Worm (Caenorhabditis elegans) whole organism, midembryonic: ENCODE results near the gene D1025.1.
A peak's percentile ranks its signal among the peaks of the same experiment; 100 is the strongest.

ENCODE experiments used
- T22C8.4 ChIP-seq: fragments of 200-800 bp; sonication (Bioruptor generic); IDR thresholded peaks from 2 replicates; pipeline ENCODE4 v1.3.6; 2022; ENCODE audit warnings: missing genetic modification characterization, missing compliant biosample characterization
- cog-1 ChIP-seq: sonication (generic microtip); optimal IDR thresholded peaks from 2 replicates; lab custom pipeline; 2016; ENCODE audit warnings: missing genetic modification characterization, missing compliant biosample characterization
- flt-1 ChIP-seq: fragments of 200-800 bp; sonication (Bioruptor generic); IDR thresholded peaks from 2 replicates; pipeline ENCODE4 v1.3.6; 2022; ENCODE audit warnings: missing genetic modification characterization, missing compliant biosample characterization
- klf-2 ChIP-seq: fragments of 200-800 bp; sonication (Bioruptor generic); conservative IDR thresholded peaks from 2 replicates; pipeline ENCODE4 v1.3.6; 2022; ENCODE audit warnings: missing genetic modification reagents, missing genetic modification characterization, missing compliant biosample characterization
- med-1 ChIP-seq: sonication (generic microtip); optimal IDR thresholded peaks from 2 replicates; lab custom pipeline; 2017; ENCODE audit warnings: missing genetic modification characterization, mild to moderate bottlenecking, missing compliant biosample characterization, antibody characterized with exemption, missing genetic modification reagents; ENCODE audit not compliant: insufficient read depth
- ref-1 ChIP-seq: fragments of 200-800 bp; sonication (Bioruptor generic); conservative IDR thresholded peaks from 2 replicates; pipeline ENCODE4 v1.3.6; 2022; ENCODE audit warnings: missing genetic modification reagents, missing genetic modification characterization, missing compliant biosample characterization
- tab-1 ChIP-seq: fragments of 200-800 bp; sonication (Bioruptor generic); IDR thresholded peaks from 2 replicates; pipeline ENCODE4 v1.3.6; 2022; ENCODE audit warnings: missing genetic modification characterization, missing compliant biosample characterization
- ztf-23 ChIP-seq: fragments of 200-800 bp; sonication (Bioruptor generic); IDR thresholded peaks from 2 replicates; pipeline ENCODE4 v1.3.6; 2022; ENCODE audit warnings: missing genetic modification reagents, missing genetic modification characterization, missing compliant biosample characterization
- ztf-29 ChIP-seq: fragments of 200-800 bp; sonication (Bioruptor generic); IDR thresholded peaks from 2 replicates; pipeline ENCODE4 v1.3.6; 2022; ENCODE audit warnings: missing genetic modification reagents, missing genetic modification characterization, missing compliant biosample characterization

The D1025.1 gene

ce11 chrX:14487333-14487732, 33.2 kb upstream of the D1025.1 start:
- TF ChIP-seq T22C8.4 (GFP tag; lab: Robert Waterston, UW) (no peak), cog-1 (tag; lab: Kevin White, UChicago) (no peak), flt-1 (no peak), ztf-23 (no peak), klf-2 (GFP tag; lab: Robert Waterston, UW) (no peak), ztf-29 (GFP tag; lab: Robert Waterston, UW) (no peak), ref-1 (GFP tag; lab: Robert Waterston, UW) (no peak)

- TF ChIP-seq T22C8.4 (GFP tag; lab: Robert Waterston, UW) = no peak
- TF ChIP-seq med-1 (GFP tag; lab: Kevin White, UChicago) = no peak
- TF ChIP-seq klf-2 (GFP tag; lab: Robert Waterston, UW) = no peak
- TF ChIP-seq ztf-23 = no peak
- no peak for TF ChIP-seq ref-1 (GFP tag; lab: Robert Waterston, UW)
- no peak for TF ChIP-seq tab-1 (GFP tag; lab: Robert Waterston, UW)
- TF ChIP-seq flt-1 = no peak
- no peak for TF ChIP-seq cog-1 (tag; lab: Kevin White, UChicago)
- no peak for TF ChIP-seq ztf-29 (GFP tag; lab: Robert Waterston, UW)
Measured at ce11 chrX:14487832-14488231, 32.7 kb upstream of the D1025.1 start.

ce11 chrX:14489945-14490344, 30.6 kb upstream of the D1025.1 start, which contains the start of gene his-24:
his-24 (plus strand) TSS chrX:14490094.
- TF ChIP-seq tab-1 (GFP tag; lab: Robert Waterston, UW) (peak; percentile 45; the same call in 1 of the 2 replicates), ztf-29 (GFP tag; lab: Robert Waterston, UW) (no peak), flt-1 (peak; percentile 83), T22C8.4 (GFP tag; lab: Robert Waterston, UW) (0 out of 2 replicates have a peak, but pooled peaks have one; percentile 36), med-1 (GFP tag; lab: Kevin White, UChicago) (no peak), cog-1 (tag; lab: Kevin White, UChicago) (peak; percentile 72), ztf-23 (peak; percentile 71; the same call in 1 of the 2 replicates), ref-1 (GFP tag; lab: Robert Waterston, UW) (no peak), klf-2 (GFP tag; lab: Robert Waterston, UW) (peak; percentile 47; the same call in 1 of the 2 replicates)

ce11 chrX:14490486-14490885, 30.1 kb upstream of the D1025.1 start:
- no peak; the same call in 1 of the 2 replicates for TF ChIP-seq flt-1
- 0 out of 2 replicates have a peak, but pooled peaks have one; percentile 8 for TF ChIP-seq ztf-23
- no peak for TF ChIP-seq med-1 (GFP tag; lab: Kevin White, UChicago)
- TF ChIP-seq T22C8.4 (GFP tag; lab: Robert Waterston, UW) = no peak
- TF ChIP-seq klf-2 (GFP tag; lab: Robert Waterston, UW) = no peak

ce11 chrX:14491103-14491502, 29.5 kb upstream of the D1025.1 start:
- TF ChIP-seq T22C8.4 (GFP tag; lab: Robert Waterston, UW) (no peak), ztf-23 (0 out of 2 replicates have a peak, but pooled peaks have one; percentile 54), flt-1 (peak; percentile 36; the same call in 1 of the 2 replicates)

ce11 chrX:14492441-14492840, 28.1 kb upstream of the D1025.1 start:
- TF ChIP-seq ztf-29 (GFP tag; lab: Robert Waterston, UW) (no peak), med-1 (GFP tag; lab: Kevin White, UChicago) (no peak), cog-1 (tag; lab: Kevin White, UChicago) (no peak), ztf-23 (no peak), flt-1 (no peak), T22C8.4 (GFP tag; lab: Robert Waterston, UW) (no peak), tab-1 (GFP tag; lab: Robert Waterston, UW) (no peak), ref-1 (GFP tag; lab: Robert Waterston, UW) (no peak), klf-2 (GFP tag; lab: Robert Waterston, UW) (no peak)

ce11 chrX:14495075-14495474, 25.5 kb upstream of the D1025.1 start:
- TF ChIP-seq ztf-29 (GFP tag; lab: Robert Waterston, UW) (no peak), flt-1 (no peak)

- TF ChIP-seq flt-1 = no peak
- no peak for TF ChIP-seq ztf-29 (GFP tag; lab: Robert Waterston, UW)
- no peak for TF ChIP-seq ztf-23
- TF ChIP-seq tab-1 (GFP tag; lab: Robert Waterston, UW) = no peak
- no peak for TF ChIP-seq klf-2 (GFP tag; lab: Robert Waterston, UW)
- no peak for TF ChIP-seq med-1 (GFP tag; lab: Kevin White, UChicago)
- no peak for TF ChIP-seq ref-1 (GFP tag; lab: Robert Waterston, UW)
Measured at ce11 chrX:14495785-14496184, 24.8 kb upstream of the D1025.1 start, which contains the start of gene ztf-14. ztf-14 (plus strand) TSS chrX:14496085.

- TF ChIP-seq med-1 (GFP tag; lab: Kevin White, UChicago) (no peak), ztf-29 (GFP tag; lab: Robert Waterston, UW) (no peak), cog-1 (tag; lab: Kevin White, UChicago) (no peak), T22C8.4 (GFP tag; lab: Robert Waterston, UW) (no peak), klf-2 (GFP tag; lab: Robert Waterston, UW) (no peak), ztf-23 (no peak), ref-1 (GFP tag; lab: Robert Waterston, UW) (no peak), flt-1 (no peak), tab-1 (GFP tag; lab: Robert Waterston, UW) (no peak)
Measured at ce11 chrX:14496545-14496944, 24.0 kb upstream of the D1025.1 start.

ce11 chrX:14499830-14500409, 20.6 kb upstream of the D1025.1 start:
- TF ChIP-seq cog-1 (tag; lab: Kevin White, UChicago) (no peak), med-1 (GFP tag; lab: Kevin White, UChicago) (no peak), ref-1 (GFP tag; lab: Robert Waterston, UW) (no peak), flt-1 (no peak), ztf-29 (GFP tag; lab: Robert Waterston, UW) (no peak), ztf-23 (no peak), T22C8.4 (GFP tag; lab: Robert Waterston, UW) (no peak), tab-1 (GFP tag; lab: Robert Waterston, UW) (no peak)
